Fruit fly (Drosophila melanogaster) whole organism, embryonic: ENCODE measurements around the gene CG13384.

Experiments used
- Antp ChIP-seq: fragments of 200-800 bp; sonication (Bioruptor generic); optimal IDR thresholded peaks from 3 replicates; lab custom pipeline; 2016; ENCODE audit warnings: missing biosample characterization, missing genetic modification characterization
- Atf3 ChIP-seq: fragments of 200-800 bp; sonication (Bioruptor generic); optimal IDR thresholded peaks from 3 replicates; lab custom pipeline; 2016; ENCODE audit warnings: missing biosample characterization, missing genetic modification characterization
- BEAF-32 ChIP-seq: fragments of 200-800 bp; sonication (Bioruptor generic); optimal IDR thresholded peaks from 3 replicates; lab custom pipeline; 2017; ENCODE audit warnings: missing biosample characterization, missing genetic modification characterization, mild to moderate bottlenecking, moderate library complexity, missing genetic modification reagents
- CG10654 ChIP-seq: fragments of 200-800 bp; sonication (Bioruptor generic); optimal IDR thresholded peaks from 2 replicates; lab custom pipeline; 2016; ENCODE audit warnings: missing biosample characterization, missing genetic modification characterization
- CG11695 ChIP-seq: fragments of 200-800 bp; sonication (Bioruptor generic); IDR thresholded peaks from 3 replicates; pipeline ENCODE4 v1.3.6; 2022; ENCODE audit warnings: missing biosample characterization, missing genetic modification characterization
- CG12744 ChIP-seq: fragments of 200-800 bp; sonication (Bioruptor generic); optimal IDR thresholded peaks from 2 replicates; lab custom pipeline; 2016; ENCODE audit warnings: missing biosample characterization, missing genetic modification characterization
- CG13287 ChIP-seq: fragments of 200-800 bp; sonication (Bioruptor generic); IDR thresholded peaks from 2 replicates; pipeline ENCODE4 v1.3.6; 2022; ENCODE audit warnings: missing biosample characterization, missing genetic modification characterization; ENCODE audit not compliant: partially characterized antibody
- CG13894 ChIP-seq: fragments of 200-800 bp; sonication (Bioruptor generic); optimal IDR thresholded peaks from 3 replicates; lab custom pipeline; 2018; ENCODE audit warnings: missing biosample characterization, mild to moderate bottlenecking, missing genetic modification characterization, moderate library complexity
- CG14860 ChIP-seq: fragments of 200-800 bp; sonication (Bioruptor generic); IDR thresholded peaks from 3 replicates; pipeline ENCODE4 v1.3.6; 2022; ENCODE audit warnings: missing biosample characterization, missing genetic modification characterization; ENCODE audit not compliant: partially characterized antibody
- CG15601 ChIP-seq: fragments of 200-800 bp; sonication (Bioruptor generic); optimal IDR thresholded peaks from 3 replicates; lab custom pipeline; 2019; ENCODE audit warnings: missing biosample characterization, mild to moderate bottlenecking, missing genetic modification characterization, moderate library complexity
- CG16863 ChIP-seq: fragments of 200-800 bp; sonication (Bioruptor generic); optimal IDR thresholded peaks from 3 replicates; lab custom pipeline; 2016; ENCODE audit warnings: missing biosample characterization, missing genetic modification characterization
- CG1832 ChIP-seq: fragments of 200-800 bp; sonication (Bioruptor generic); optimal IDR thresholded peaks from 2 replicates; lab custom pipeline; 2017; ENCODE audit warnings: missing biosample characterization, mild to moderate bottlenecking, missing genetic modification characterization, inconsistent platforms
- CG18619 ChIP-seq: fragments of 200-800 bp; sonication (Bioruptor generic); optimal IDR thresholded peaks from 3 replicates; lab custom pipeline; 2017; ENCODE audit warnings: missing biosample characterization, mild to moderate bottlenecking, missing genetic modification characterization
- CG30020 ChIP-seq: fragments of 200-800 bp; optimal IDR thresholded peaks from 2 replicates; lab custom pipeline; 2019; ENCODE audit warnings: missing biosample characterization, mild to moderate bottlenecking, missing genetic modification characterization, moderate library complexity
- CG4328 ChIP-seq: fragments of 200-800 bp; sonication (Bioruptor generic); optimal IDR thresholded peaks from 3 replicates; lab custom pipeline; 2017; ENCODE audit warnings: missing biosample characterization, missing genetic modification reagents, missing genetic modification characterization
- CG6689 ChIP-seq: fragments of 200-800 bp; sonication (Bioruptor generic); IDR thresholded peaks from 2 replicates; pipeline ENCODE4 v1.3.6; 2022; ENCODE audit warnings: missing biosample characterization, missing genetic modification characterization
- CG7963 ChIP-seq: fragments of 200-800 bp; sonication (Bioruptor generic); IDR thresholded peaks from 3 replicates; pipeline ENCODE4 v1.3.6; 2022; ENCODE audit warnings: missing biosample characterization, missing genetic modification characterization; ENCODE audit not compliant: partially characterized antibody
- CG7987 ChIP-seq: fragments of 200-800 bp; sonication (Bioruptor generic); optimal IDR thresholded peaks from 2 replicates; lab custom pipeline; 2018; ENCODE audit warnings: missing biosample characterization, mild to moderate bottlenecking, missing genetic modification characterization, moderate library complexity
- CG8765 ChIP-seq: fragments of 200-800 bp; sonication (Bioruptor generic); IDR thresholded peaks from 2 replicates; pipeline ENCODE4 v1.3.6; 2022; ENCODE audit warnings: missing biosample characterization, missing genetic modification characterization
- CG9817 ChIP-seq: fragments of 200-800 bp; sonication (Bioruptor generic); optimal IDR thresholded peaks from 2 replicates; lab custom pipeline; 2018; ENCODE audit warnings: missing biosample characterization, mild to moderate bottlenecking, missing genetic modification characterization, moderate library complexity
- CG9876 ChIP-seq: fragments of 200-800 bp; sonication (Bioruptor generic); optimal IDR thresholded peaks from 2 replicates; lab custom pipeline; 2016; ENCODE audit warnings: missing biosample characterization, missing genetic modification characterization
- CG9932 ChIP-seq: fragments of 200-800 bp; sonication (Bioruptor generic); IDR thresholded peaks from 2 replicates; pipeline ENCODE4 v1.3.6; 2022; ENCODE audit warnings: missing biosample characterization, missing genetic modification characterization
- Elba2 ChIP-seq: fragments of 200-800 bp; sonication (Bioruptor generic); optimal IDR thresholded peaks from 3 replicates; lab custom pipeline; 2016; ENCODE audit warnings: missing biosample characterization, missing genetic modification characterization
- Ets97D ChIP-seq: fragments of 200-800 bp; sonication (Bioruptor generic); optimal IDR thresholded peaks from 3 replicates; lab custom pipeline; 2016; ENCODE audit warnings: missing biosample characterization, missing genetic modification characterization
- Fer2 ChIP-seq: fragments of 200-800 bp; sonication (Bioruptor generic); optimal IDR thresholded peaks from 2 replicates; lab custom pipeline; 2018; ENCODE audit warnings: missing biosample characterization, mild to moderate bottlenecking, missing genetic modification characterization, moderate library complexity
- MESR4 ChIP-seq: fragments of 200-800 bp; sonication (Bioruptor generic); optimal IDR thresholded peaks from 2 replicates; lab custom pipeline; 2018; ENCODE audit warnings: missing biosample characterization, mild to moderate bottlenecking, missing genetic modification characterization, moderate library complexity
- NC2α ChIP-seq: fragments of 200-800 bp; sonication (Bioruptor generic); optimal IDR thresholded peaks from 2 replicates; lab custom pipeline; 2016; ENCODE audit warnings: missing biosample characterization, missing genetic modification characterization
- Nf-YC ChIP-seq: fragments of 200-800 bp; optimal IDR thresholded peaks from 3 replicates; lab custom pipeline; 2019; ENCODE audit warnings: missing biosample characterization, mild to moderate bottlenecking, missing genetic modification characterization, moderate library complexity
- Spps ChIP-seq: fragments of 200-800 bp; sonication (Bioruptor generic); optimal IDR thresholded peaks from 2 replicates; lab custom pipeline; 2018; ENCODE audit warnings: missing biosample characterization, mild to moderate bottlenecking, missing genetic modification characterization
- Stat92E ChIP-seq, 3 experiments: fragments of >200 bp in 2 of 3; fragments of 200-800 bp in 1 of 3; sonication (Bioruptor generic) in 1 of 3; optimal IDR thresholded peaks; 2 replicates each; lab custom pipeline; 2017 to 2019; ENCODE audit warnings: missing biosample characterization in 3 of 3, missing genetic modification characterization in 3 of 3, mild to moderate bottlenecking in 1 of 3, moderate library complexity in 1 of 3
- Xbp1 ChIP-seq: fragments of 200-800 bp; sonication (Bioruptor generic); optimal IDR thresholded peaks from 3 replicates; lab custom pipeline; 2016; ENCODE audit warnings: missing biosample characterization, mild to moderate bottlenecking, missing genetic modification characterization
- ap ChIP-seq: fragments of 200-800 bp; sonication (Bioruptor generic); IDR thresholded peaks from 2 replicates; pipeline ENCODE4 v1.3.6; 2022; ENCODE audit warnings: missing biosample characterization, missing genetic modification characterization
- az2 ChIP-seq: fragments of 200-800 bp; sonication (Bioruptor generic); optimal IDR thresholded peaks from 3 replicates; lab custom pipeline; 2016; ENCODE audit warnings: missing biosample characterization, missing genetic modification characterization
- bbx ChIP-seq: fragments of 200-800 bp; sonication (Bioruptor generic); IDR thresholded peaks from 2 replicates; pipeline ENCODE4 v1.3.6; 2022; ENCODE audit warnings: missing biosample characterization, missing genetic modification characterization; ENCODE audit not compliant: partially characterized antibody
- chinmo ChIP-seq: fragments of 200-800 bp; sonication (Bioruptor generic); IDR thresholded peaks from 4 replicates; pipeline ENCODE4 v1.3.6; 2022; ENCODE audit warnings: missing biosample characterization, missing genetic modification characterization; ENCODE audit not compliant: partially characterized antibody
- dysf ChIP-seq: fragments of 200-800 bp; sonication (Bioruptor generic); IDR thresholded peaks from 3 replicates; pipeline ENCODE4 v1.3.6; 2022; ENCODE audit warnings: missing biosample characterization, missing genetic modification characterization
- exex ChIP-seq: fragments of 200-800 bp; sonication (Bioruptor generic); optimal IDR thresholded peaks from 4 replicates; lab custom pipeline; 2018; ENCODE audit warnings: missing biosample characterization, mild to moderate bottlenecking, missing genetic modification characterization, moderate library complexity
- fd64A ChIP-seq: fragments of 200-800 bp; sonication (Bioruptor generic); optimal IDR thresholded peaks from 3 replicates; lab custom pipeline; 2018; ENCODE audit warnings: missing biosample characterization, mild to moderate bottlenecking, missing genetic modification characterization
- gcm2 ChIP-seq: fragments of 200-800 bp; sonication (Bioruptor generic); optimal IDR thresholded peaks from 2 replicates; lab custom pipeline; 2016; ENCODE audit warnings: missing biosample characterization, missing genetic modification characterization
- gro ChIP-seq: fragments of 200-800 bp; sonication (Bioruptor generic); optimal IDR thresholded peaks from 2 replicates; lab custom pipeline; 2016; ENCODE audit warnings: missing biosample characterization, missing genetic modification characterization
- mld ChIP-seq: fragments of 200-800 bp; sonication (Bioruptor generic); IDR thresholded peaks from 3 replicates; pipeline ENCODE4 v1.3.6; 2022; ENCODE audit warnings: missing biosample characterization, missing genetic modification characterization; ENCODE audit not compliant: partially characterized antibody
- nerfin-2 ChIP-seq: fragments of 200-800 bp; sonication (Bioruptor generic); IDR thresholded peaks from 2 replicates; pipeline ENCODE4 v1.3.6; 2022; ENCODE audit warnings: missing biosample characterization, missing genetic modification characterization; ENCODE audit not compliant: partially characterized antibody
- nom ChIP-seq: fragments of 200-800 bp; sonication (Bioruptor generic); optimal IDR thresholded peaks from 2 replicates; lab custom pipeline; 2017; ENCODE audit warnings: missing biosample characterization, missing genetic modification characterization, mild to moderate bottlenecking, moderate library complexity, missing genetic modification reagents
- oc ChIP-seq: fragments of 200-800 bp; sonication (Bioruptor generic); optimal IDR thresholded peaks from 2 replicates; lab custom pipeline; 2018; ENCODE audit warnings: missing biosample characterization, mild to moderate bottlenecking, missing genetic modification characterization, moderate library complexity
- onecut ChIP-seq: fragments of 200-800 bp; sonication (Bioruptor generic); IDR thresholded peaks from 2 replicates; pipeline ENCODE4 v1.3.6; 2022; ENCODE audit warnings: missing biosample characterization, missing genetic modification characterization
- pho ChIP-seq: fragments of 200-800 bp; sonication (Bioruptor generic); optimal IDR thresholded peaks from 2 replicates; lab custom pipeline; 2016; ENCODE audit warnings: missing biosample characterization, missing genetic modification characterization
- sr ChIP-seq: fragments of 200-800 bp; sonication (Bioruptor generic); IDR thresholded peaks from 3 replicates; pipeline ENCODE4 v1.3.6; 2022; ENCODE audit warnings: missing biosample characterization, missing genetic modification characterization
- tna ChIP-seq: fragments of 200-800 bp; sonication (Bioruptor generic); IDR thresholded peaks from 2 replicates; pipeline ENCODE4 v1.3.6; 2022; ENCODE audit warnings: missing biosample characterization, missing genetic modification characterization; ENCODE audit not compliant: partially characterized antibody
- twi ChIP-seq: fragments of 200-800 bp; optimal IDR thresholded peaks from 2 replicates; lab custom pipeline; 2019; ENCODE audit warnings: missing biosample characterization, mild to moderate bottlenecking, missing genetic modification characterization, moderate library complexity
- unc-4 ChIP-seq: fragments of 200-800 bp; sonication (Bioruptor generic); IDR thresholded peaks from 2 replicates; pipeline ENCODE4 v1.3.6; 2022; ENCODE audit warnings: missing biosample characterization, missing genetic modification characterization; ENCODE audit not compliant: partially characterized antibody

CG13384 gene

DNA sequence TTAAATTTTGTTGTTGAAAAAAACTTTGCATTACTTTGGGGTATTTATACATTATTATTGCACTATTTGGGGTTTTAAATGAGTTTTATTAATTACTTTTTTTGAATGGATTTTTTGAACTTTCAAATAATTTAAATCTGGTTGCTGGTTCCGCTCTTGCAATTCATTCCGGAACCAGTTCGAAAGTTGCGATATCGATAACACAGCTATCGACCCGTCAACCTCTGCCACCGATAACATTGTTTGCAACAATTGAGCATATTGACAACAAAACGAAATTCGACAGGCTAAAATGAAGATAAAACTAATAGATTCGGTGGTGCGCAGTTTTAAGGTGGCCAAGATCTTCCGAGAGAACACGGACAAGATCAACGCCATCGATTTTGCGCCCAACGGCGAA lies 10.0 kb upstream of the CG13384 start, which contains the start of gene Wdr82 (continued):
- TF ChIP-seq nom (GFP tag; lab: Kevin White, UChicago) (no peak), twi (tag; lab: Kevin White, UChicago) (no peak), bbx (peak; percentile 87), onecut (no peak), dysf (GFP tag; lab: Robert Waterston, UW) (no peak), CG8765 (no peak), CG16863 (GFP tag; lab: Kevin White, UChicago) (no peak), CG9817 (tag; lab: Kevin White, UChicago) (no peak), CG18619 (GFP tag; lab: Kevin White, UChicago) (no peak), CG1832 (GFP tag; lab: Kevin White, UChicago) (no peak), oc (no peak), CG10654 (GFP tag; lab: Kevin White, UChicago) (no peak), Spps (tag; lab: Kevin White, UChicago) (no peak), Stat92E (GFP tag; optimal IDR thresholded peaks at IDR 0.05; lab: Kevin White, UChicago) (no peak), CG14860 (GFP tag; lab: Robert Waterston, UW) (peak; percentile 62), mld (GFP tag; lab: Robert Waterston, UW) (peak; percentile 59; the same call in 1 of the 3 replicates), Nf-YC (tag; lab: Kevin White, UChicago) (no peak), Ets97D (peak; percentile 7), pho (GFP tag; lab: Kevin White, UChicago) (no peak), CG15601 (no peak), gro (GFP tag; lab: Kevin White, UChicago) (no peak), Atf3 (GFP tag; lab: Kevin White, UChicago) (no peak), ap (no peak), CG4328 (GFP tag; lab: Kevin White, UChicago) (no peak), gcm2 (GFP tag; lab: Kevin White, UChicago) (no peak), fd64A (GFP tag; lab: Kevin White, UChicago) (no peak), Elba2 (GFP tag; lab: Kevin White, UChicago) (no peak), unc-4 (peak; percentile 76), CG7963 (GFP tag; lab: Robert Waterston, UW) (peak; percentile 70; the same call in 1 of the 3 replicates), BEAF-32 (GFP tag; lab: Kevin White, UChicago) (peak; percentile 65), CG13287 (GFP tag; lab: Robert Waterston, UW) (peak; percentile 85), tna (GFP tag; lab: Robert Waterston, UW) (peak; percentile 83), CG13894 (tag; lab: Kevin White, UChicago) (no peak), CG30020 (tag; lab: Kevin White, UChicago) (no peak), Fer2 (tag; lab: Kevin White, UChicago) (no peak), MESR4 (GFP tag; lab: Kevin White, UChicago) (peak; percentile 71), CG9876 (GFP tag; lab: Kevin White, UChicago) (no peak), az2 (no peak), CG9932 (GFP tag; lab: Robert Waterston, UW) (no peak), chinmo (peak; percentile 83), exex (tag; lab: Kevin White, UChicago) (peak; percentile 7), NC2α (GFP tag; lab: Kevin White, UChicago) (no peak), CG6689 (no peak), sr (GFP tag; lab: Robert Waterston, UW) (no peak), nerfin-2 (GFP tag; lab: Robert Waterston, UW) (peak; percentile 76; the same call in 1 of the 2 replicates), Xbp1 (GFP tag; lab: Kevin White, UChicago) (no peak), CG12744 (GFP tag; lab: Kevin White, UChicago) (no peak), CG11695 (GFP tag; lab: Robert Waterston, UW) (no peak), CG7987 (GFP tag; lab: Kevin White, UChicago) (no peak), Antp (GFP tag; lab: Kevin White, UChicago) (no peak)
